Fruit fly (Drosophila melanogaster): ENCODE results near the gene CG5004.

CG5004 gene

DNA sequence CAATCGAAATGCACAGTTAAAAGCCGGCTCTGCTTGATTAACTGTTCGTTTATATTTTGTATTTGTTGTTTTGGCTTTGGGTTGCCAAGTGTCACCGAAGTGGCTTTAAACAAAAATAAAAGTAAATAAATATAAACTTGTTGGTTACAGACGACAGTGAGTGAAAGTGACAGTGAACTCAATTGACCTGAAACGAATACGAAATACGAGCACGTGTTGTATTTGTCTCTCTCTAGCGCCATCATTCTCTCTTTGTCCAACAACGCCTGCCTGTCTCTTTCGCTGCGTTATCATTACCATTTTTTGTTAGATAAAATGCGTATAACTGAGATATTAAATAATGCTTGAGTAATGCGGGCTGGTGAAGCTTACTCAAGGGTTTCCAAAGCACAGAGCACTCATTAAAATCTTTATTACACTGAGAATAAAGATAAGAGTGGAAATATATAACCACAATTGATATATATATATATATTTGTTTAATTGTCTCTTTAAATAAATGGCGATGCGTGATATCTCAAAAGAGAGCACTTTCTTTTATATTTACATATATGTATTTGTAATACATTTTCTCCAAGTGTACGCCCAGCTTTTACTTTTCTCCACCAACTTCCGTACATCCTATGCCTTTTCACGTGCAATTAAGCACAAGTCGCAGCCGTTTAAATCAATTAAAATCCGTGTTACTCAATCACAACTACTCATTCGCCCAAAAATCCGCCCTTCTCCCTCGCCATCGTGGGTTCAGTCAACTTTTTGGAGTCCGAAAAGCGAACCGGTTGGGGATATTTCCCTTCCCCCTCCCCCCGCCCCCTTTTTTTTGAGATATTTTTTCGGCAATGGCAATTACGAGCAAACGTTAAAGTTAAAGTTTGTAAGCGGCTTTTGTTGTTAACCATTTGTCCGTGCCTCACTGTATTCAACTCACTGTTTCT lies 74.1 kb downstream of the CG5004 start (continued):
- TF ChIP-seq CG6272 (GFP tag; IDR thresholded peaks at IDR 0.05) (no peak), CG10321 (GFP tag; IDR thresholded peaks at IDR 0.05) (peak; percentile 60), HLHmδ (GFP tag; optimal IDR thresholded peaks at IDR 0.05) (no peak), ato (GFP tag; IDR thresholded peaks at IDR 0.05; ENCODE audit: partially characterized antibody) (no peak), Dfd (GFP tag; optimal IDR thresholded peaks at IDR 0.05) (no peak), dati (GFP tag; IDR thresholded peaks at IDR 0.05) (no peak), CG17802 (tag; optimal IDR thresholded peaks at IDR 0.05) (no peak), CG3726 (GFP tag; IDR thresholded peaks at IDR 0.05) (0 out of 3 replicates have a peak, but pooled peaks have one; percentile 28), Jarid2 (GFP tag; optimal IDR thresholded peaks at IDR 0.05) (no peak), CG2120 (GFP tag; optimal IDR thresholded peaks at IDR 0.05) (no peak), Neu2 (GFP tag; optimal IDR thresholded peaks at IDR 0.05; ENCODE audit: borderline replicate concordance) (no peak), Dbx (GFP tag; IDR thresholded peaks at IDR 0.05) (no peak), disco-r (GFP tag; optimal IDR thresholded peaks at IDR 0.05) (no peak), MESR4 (GFP tag; optimal IDR thresholded peaks at IDR 0.05) (no peak), kni (GFP tag; optimal IDR thresholded peaks at IDR 0.05) (no peak), CG18599 (GFP tag; optimal IDR thresholded peaks at IDR 0.05) (peak; percentile 22), hb (GFP tag; IDR thresholded peaks at IDR 0.05; ENCODE audit: partially characterized antibody) (no peak), gcm2 (GFP tag; optimal IDR thresholded peaks at IDR 0.05) (no peak), CG17359 (tag; optimal IDR thresholded peaks at IDR 0.05) (peak; percentile 55), CG2116 (GFP tag; optimal IDR thresholded peaks at IDR 0.05) (no peak), Aef1 (GFP tag; IDR thresholded peaks at IDR 0.05) (no peak), CG12391 (tag; optimal IDR thresholded peaks at IDR 0.05) (peak; percentile 23), eve (GFP tag; optimal IDR thresholded peaks at IDR 0.05) (no peak), CG1603 (tag; optimal IDR thresholded peaks at IDR 0.05) (no peak), tio (GFP tag; optimal IDR thresholded peaks at IDR 0.05) (no peak), CG16813 (GFP tag; IDR thresholded peaks at IDR 0.05; ENCODE audit: partially characterized antibody) (no peak), CG2202 (tag; optimal IDR thresholded peaks at IDR 0.05) (no peak), CG6683 (GFP tag; optimal IDR thresholded peaks at IDR 0.05) (no peak), CG4360 (GFP tag; IDR thresholded peaks at IDR 0.05) (no peak), CG18262 (tag; optimal IDR thresholded peaks at IDR 0.05) (peak; percentile 62), CG5953 (GFP tag; IDR thresholded peaks at IDR 0.05) (no peak), dmrt11E (tag; optimal IDR thresholded peaks at IDR 0.05) (no peak), unpg (GFP tag; optimal IDR thresholded peaks at IDR 0.05) (peak; percentile 19), CG10565 (GFP tag; optimal IDR thresholded peaks at IDR 0.05) (no peak), yki (optimal IDR thresholded peaks at IDR 0.05) (no peak), caup (GFP tag; optimal IDR thresholded peaks at IDR 0.05; ENCODE audit: severe bottlenecking) (peak; percentile 1), Pdp1 (GFP tag; optimal IDR thresholded peaks at IDR 0.05) (peak in 1 of 2 experiments; percentile 7), sisA (GFP tag; IDR thresholded peaks at IDR 0.05) (peak; percentile 34; the same call in 1 of the 2 replicates), CG10979 (tag; optimal IDR thresholded peaks at IDR 0.05) (peak; percentile 42), CG34422 (GFP tag; IDR thresholded peaks at IDR 0.05) (no peak; the same call in 2 of the 3 replicates), Sox100B (GFP tag; optimal IDR thresholded peaks at IDR 0.05) (peak; percentile 34), Bdp1 (GFP tag; optimal IDR thresholded peaks at IDR 0.05) (no peak), CG6765 (GFP tag; optimal IDR thresholded peaks at IDR 0.05) (no peak), HHEX (GFP tag; optimal IDR thresholded peaks at IDR 0.05) (no peak), CG9817 (tag; optimal IDR thresholded peaks at IDR 0.05) (no peak), Side (GFP tag; optimal IDR thresholded peaks at IDR 0.05) (no peak), fru (optimal IDR thresholded peaks at IDR 0.05) (no peak), CG13296 (GFP tag; optimal IDR thresholded peaks at IDR 0.05) (no peak)

All from whole organism, embryonic.